Fruit fly (Drosophila melanogaster) whole organism, pupa: Measurements from ENCODE around the gene CG42718.
A peak's percentile ranks its signal among the peaks of the same experiment; 100 is the strongest.

Source experiments
- CG10348 ChIP-seq: fragments of 200-800 bp; sonication (Bioruptor generic); IDR thresholded peaks from 2 replicates; pipeline ENCODE4 v1.3.6; 2022; ENCODE audit warnings: missing biosample characterization, missing genetic modification characterization
- CG12605 ChIP-seq: fragments of 200-800 bp; sonication (Bioruptor generic); IDR thresholded peaks from 2 replicates; pipeline ENCODE4 v1.3.6; 2022; ENCODE audit warnings: missing biosample characterization, missing genetic modification characterization
- CG13204 ChIP-seq: fragments of 200-800 bp; sonication (Bioruptor generic); optimal IDR thresholded peaks from 2 replicates; lab custom pipeline; 2018; ENCODE audit warnings: missing biosample characterization, mild to moderate bottlenecking, missing genetic modification characterization, moderate library complexity
- CG14655 ChIP-seq: fragments of 200-800 bp; sonication (Bioruptor generic); optimal IDR thresholded peaks from 3 replicates; lab custom pipeline; 2017; ENCODE audit warnings: mild to moderate bottlenecking, missing biosample characterization, missing genetic modification reagents, missing genetic modification characterization
- CG15710 ChIP-seq: fragments of 200-800 bp; sonication (Bioruptor generic); optimal IDR thresholded peaks from 2 replicates; lab custom pipeline; 2018; ENCODE audit warnings: missing biosample characterization, mild to moderate bottlenecking, missing genetic modification characterization, moderate library complexity
- CG17806 ChIP-seq: fragments of 200-800 bp; sonication (Bioruptor generic); optimal IDR thresholded peaks from 2 replicates; lab custom pipeline; 2018; ENCODE audit warnings: missing biosample characterization, mild to moderate bottlenecking, missing genetic modification characterization, moderate library complexity
- CG32121 ChIP-seq: fragments of 200-800 bp; sonication (Bioruptor generic); IDR thresholded peaks from 2 replicates; pipeline ENCODE4 v1.3.6; 2022; ENCODE audit warnings: missing biosample characterization, missing genetic modification characterization
- CG34367 ChIP-seq: fragments of 200-800 bp; sonication (Bioruptor generic); optimal IDR thresholded peaks from 2 replicates; lab custom pipeline; 2018; ENCODE audit warnings: missing biosample characterization, mild to moderate bottlenecking, missing genetic modification characterization
- CG4496 ChIP-seq: fragments of 200-800 bp; sonication (Bioruptor generic); IDR thresholded peaks from 3 replicates; pipeline ENCODE4 v1.3.6; 2022; ENCODE audit warnings: missing biosample characterization, missing genetic modification characterization
- CG8159 ChIP-seq: fragments of 200-800 bp; sonication (Bioruptor generic); optimal IDR thresholded peaks from 3 replicates; lab custom pipeline; 2018; ENCODE audit warnings: missing biosample characterization, mild to moderate bottlenecking, missing genetic modification characterization, moderate library complexity
- CG8301 ChIP-seq: fragments of 200-800 bp; sonication (Bioruptor generic); optimal IDR thresholded peaks from 2 replicates; lab custom pipeline; 2018; ENCODE audit warnings: missing biosample characterization, mild to moderate bottlenecking, missing genetic modification characterization
- CG9948 ChIP-seq: fragments of 200-800 bp; sonication (Bioruptor generic); optimal IDR thresholded peaks from 2 replicates; lab custom pipeline; 2018; ENCODE audit warnings: missing biosample characterization, mild to moderate bottlenecking, missing genetic modification characterization, moderate library complexity
- D1 ChIP-seq: fragments of 200-800 bp; sonication (Bioruptor generic); optimal IDR thresholded peaks from 2 replicates; lab custom pipeline; 2018; ENCODE audit warnings: missing biosample characterization, mild to moderate bottlenecking, missing genetic modification characterization, moderate library complexity
- EcR ChIP-seq: fragments of 200-800 bp; sonication (Bioruptor generic); optimal IDR thresholded peaks from 3 replicates; lab custom pipeline; 2019; ENCODE audit warnings: missing biosample characterization, missing genetic modification characterization, mild to moderate bottlenecking, moderate library complexity, missing genetic modification reagents
- Ets98B ChIP-seq: fragments of 200-800 bp; sonication (Bioruptor generic); IDR thresholded peaks from 2 replicates; pipeline ENCODE4 v1.3.6; 2022; ENCODE audit warnings: missing biosample characterization, missing genetic modification characterization
- Pif1A ChIP-seq: fragments of 200-800 bp; sonication (Bioruptor generic); optimal IDR thresholded peaks from 3 replicates; lab custom pipeline; 2016; ENCODE audit warnings: missing biosample characterization, missing genetic modification characterization
- Pif1B ChIP-seq: fragments of 200-800 bp; sonication (Bioruptor generic); optimal IDR thresholded peaks from 3 replicates; lab custom pipeline; 2016; ENCODE audit warnings: missing biosample characterization, missing genetic modification characterization
- Snoo ChIP-seq: fragments of 200-800 bp; sonication (Bioruptor generic); optimal IDR thresholded peaks from 3 replicates; lab custom pipeline; 2017; ENCODE audit warnings: missing biosample characterization, mild to moderate bottlenecking, missing genetic modification characterization, inconsistent platforms
- fd96Ca ChIP-seq: fragments of 200-800 bp; sonication (Bioruptor generic); IDR thresholded peaks from 3 replicates; pipeline ENCODE4 v1.3.6; 2022; ENCODE audit warnings: missing biosample characterization, missing genetic modification characterization
- gl ChIP-seq: fragments of 200-800 bp; sonication (Bioruptor generic); optimal IDR thresholded peaks from 2 replicates; lab custom pipeline; 2018; ENCODE audit warnings: missing biosample characterization, mild to moderate bottlenecking, missing genetic modification characterization
- rn ChIP-seq: fragments of 200-800 bp; sonication (Bioruptor generic); IDR thresholded peaks from 2 replicates; pipeline ENCODE4 v1.3.6; 2022; ENCODE audit warnings: missing biosample characterization, missing genetic modification characterization

CG42718 gene

dm6 chr3L:16321172-16321571, at the start of gene CG42718:
Gene CG42718 (minus strand): TSS chr3L:16321272.
- TF ChIP-seq CG8159 (tag; lab: Kevin White, UChicago) (no peak), Snoo (tag; lab: Kevin White, UChicago) (no peak), Ets98B (no peak), CG8301 (tag; lab: Kevin White, UChicago) (no peak), CG17806 (no peak), gl (tag; lab: Kevin White, UChicago) (no peak), rn (GFP tag; lab: Robert Waterston, UW) (no peak), D1 (no peak), CG12605 (GFP tag; lab: Robert Waterston, UW) (no peak), CG10348 (no peak), CG15710 (tag; lab: Kevin White, UChicago) (no peak), CG9948 (tag; lab: Kevin White, UChicago) (no peak), Pif1A (no peak), CG34367 (tag; lab: Kevin White, UChicago) (no peak), EcR (GFP tag; lab: Kevin White, UChicago) (no peak), CG13204 (no peak), CG4496 (GFP tag; lab: Robert Waterston, UW) (no peak)

dm6 chr3L:16369526-16369925, 48.5 kb upstream of the CG42718 start, which contains the start of gene CG18814:
Gene CG18814 (plus strand): TSS chr3L:16369826.
- no peak for TF ChIP-seq Pif1A
- no peak for TF ChIP-seq CG9948 (tag; lab: Kevin White, UChicago)
- TF ChIP-seq CG15710 (tag; lab: Kevin White, UChicago): no peak
- no peak for TF ChIP-seq D1
- no peak for TF ChIP-seq fd96Ca (GFP tag; lab: Robert Waterston, UW)
- no peak for TF ChIP-seq gl (tag; lab: Kevin White, UChicago)
- TF ChIP-seq CG10348: no peak

dm6 chr3L:16368199-16368598, 47.1 kb upstream of the CG42718 start, which contains the start of gene CG4842:
Gene CG4842 (plus strand): TSS chr3L:16368389.
- TF ChIP-seq EcR (GFP tag; lab: Kevin White, UChicago) (peak; percentile 7), D1 (no peak)
- TF ChIP-seq, all 21 proteins: peak for 1

dm6 chr3L:16367240-16367639, 46.2 kb upstream of the CG42718 start, which contains the start of gene Cpr72Ec:
Gene Cpr72Ec (minus strand): TSS chr3L:16367340.
- no peak for TF ChIP-seq CG15710 (tag; lab: Kevin White, UChicago)
- TF ChIP-seq CG8159 (tag; lab: Kevin White, UChicago): no peak
- TF ChIP-seq CG8301 (tag; lab: Kevin White, UChicago): no peak
- TF ChIP-seq fd96Ca (GFP tag; lab: Robert Waterston, UW): no peak
- TF ChIP-seq Snoo (tag; lab: Kevin White, UChicago): no peak
- TF ChIP-seq CG4496 (GFP tag; lab: Robert Waterston, UW): no peak
- TF ChIP-seq CG12605 (GFP tag; lab: Robert Waterston, UW): no peak
- no peak for TF ChIP-seq gl (tag; lab: Kevin White, UChicago)
- TF ChIP-seq CG32121 (GFP tag; lab: Robert Waterston, UW): no peak
- TF ChIP-seq rn (GFP tag; lab: Robert Waterston, UW): no peak
- TF ChIP-seq Pif1A: no peak
- no peak for TF ChIP-seq CG13204
- no peak for TF ChIP-seq Ets98B
- TF ChIP-seq CG34367 (tag; lab: Kevin White, UChicago): no peak
- TF ChIP-seq CG9948 (tag; lab: Kevin White, UChicago): no peak
- TF ChIP-seq, all 21 proteins: peak for 0

- TF ChIP-seq CG34367 (tag; lab: Kevin White, UChicago) (no peak), CG12605 (GFP tag; lab: Robert Waterston, UW) (no peak)
These were observed 43.5 kb upstream of the CG42718 start, which contains the start of gene Cpr72Eb for dm6 chr3L:16364599-16364998. Gene Cpr72Eb (plus strand): TSS chr3L:16364899.

dm6 chr3L:16364182-16364581, 43.1 kb upstream of the CG42718 start:
- 0 out of 2 replicates have a peak, but pooled peaks have one; percentile 24 for TF ChIP-seq CG32121 (GFP tag; lab: Robert Waterston, UW)
- TF ChIP-seq Pif1B: peak; percentile 86
- no peak for TF ChIP-seq rn (GFP tag; lab: Robert Waterston, UW)
- peak; percentile 87 for TF ChIP-seq CG9948 (tag; lab: Kevin White, UChicago)
- TF ChIP-seq Ets98B: no peak
- no peak for TF ChIP-seq CG13204
- peak; percentile 81 for TF ChIP-seq Snoo (tag; lab: Kevin White, UChicago)
- peak; percentile 75 for TF ChIP-seq CG8301 (tag; lab: Kevin White, UChicago)
- TF ChIP-seq Pif1A: peak; percentile 81
- TF ChIP-seq D1: peak; percentile 85
- peak; percentile 90 for TF ChIP-seq CG17806
- TF ChIP-seq CG12605 (GFP tag; lab: Robert Waterston, UW): peak; percentile 44; the same call in 1 of the 2 replicates
- TF ChIP-seq CG14655 (GFP tag; lab: Kevin White, UChicago): peak; percentile 85
- peak; percentile 85 for TF ChIP-seq CG34367 (tag; lab: Kevin White, UChicago)
- 0 out of 3 replicates have a peak, but pooled peaks have one; percentile 21 for TF ChIP-seq CG4496 (GFP tag; lab: Robert Waterston, UW)
- peak; percentile 92 for TF ChIP-seq CG8159 (tag; lab: Kevin White, UChicago)
- TF ChIP-seq CG10348: no peak
- peak; percentile 96 for TF ChIP-seq EcR (GFP tag; lab: Kevin White, UChicago)
- TF ChIP-seq gl (tag; lab: Kevin White, UChicago): peak; percentile 76
- TF ChIP-seq fd96Ca (GFP tag; lab: Robert Waterston, UW): no peak
- TF ChIP-seq CG15710 (tag; lab: Kevin White, UChicago): peak; percentile 90
- TF ChIP-seq, all 21 proteins: peak for 16
